Worm (Caenorhabditis elegans) whole organism, L4 larva: Measurements from ENCODE around the gene clec-8.

Experiments used
- F37D6.2 ChIP-seq: sonication (generic microtip); optimal IDR thresholded peaks from 2 replicates; lab custom pipeline; 2016; ENCODE audit warnings: mild to moderate bottlenecking, missing genetic modification characterization, missing compliant biosample characterization
- F49E8.2 ChIP-seq: sonication (generic microtip); optimal IDR thresholded peaks from 2 replicates; lab custom pipeline; 2016; ENCODE audit warnings: missing compliant biosample characterization, mild to moderate bottlenecking, missing genetic modification characterization, borderline replicate concordance
- R02D3.7 ChIP-seq: fragments of 150-350 bp; sonication (generic microtip); optimal IDR thresholded peaks from 3 replicates; lab custom pipeline; 2014; ENCODE audit warnings: missing biosample characterization, missing genetic modification characterization
- Y5F2A.4 ChIP-seq: fragments of 200-800 bp; sonication (Bioruptor generic); optimal IDR thresholded peaks from 2 replicates; lab custom pipeline; 2018; ENCODE audit warnings: mild to moderate bottlenecking, missing genetic modification characterization, missing compliant biosample characterization
- ZK546.5 ChIP-seq, 2 experiments: sonication (generic microtip); optimal IDR thresholded peaks; 2 replicates each; lab custom pipeline; 2017; ENCODE audit warnings: missing biosample characterization in 2 of 2, missing genetic modification characterization in 2 of 2
- aly-2 ChIP-seq: sonication (generic microtip); optimal IDR thresholded peaks from 2 replicates; lab custom pipeline; 2018; ENCODE audit warnings: missing biosample characterization, missing genetic modification characterization
- ama-1 ChIP-seq: fragments of 150-350 bp; optimal IDR thresholded peaks from 2 replicates; lab custom pipeline; 2014; ENCODE audit warnings: inconsistent platforms, mixed read lengths
- arid-1 ChIP-seq: fragments of 200-800 bp; sonication (Bioruptor generic); conservative IDR thresholded peaks from 2 replicates; pipeline ENCODE4 v1.3.6; 2022; ENCODE audit warnings: missing genetic modification reagents, missing genetic modification characterization, missing compliant biosample characterization
- attf-4 ChIP-seq: sonication (generic microtip); optimal IDR thresholded peaks from 3 replicates; lab custom pipeline; 2017; ENCODE audit warnings: missing biosample characterization, missing genetic modification characterization
- ceh-20 ChIP-seq: fragments of 200-800 bp; sonication (Bioruptor generic); IDR thresholded peaks from 2 replicates; pipeline ENCODE4 v1.3.6; 2022; ENCODE audit warnings: missing genetic modification reagents, missing genetic modification characterization, missing compliant biosample characterization
- ceh-28 ChIP-seq: fragments of 150-350 bp; optimal IDR thresholded peaks from 2 replicates; lab custom pipeline; 2014; ENCODE audit warnings: missing biosample characterization, missing genetic modification reagents, missing genetic modification characterization
- ceh-32 ChIP-seq: sonication (generic microtip); optimal IDR thresholded peaks from 2 replicates; lab custom pipeline; 2016; ENCODE audit warnings: mild to moderate bottlenecking, missing genetic modification characterization, missing compliant biosample characterization; ENCODE audit not compliant: poor library complexity
- ceh-44 ChIP-seq: fragments of 200-800 bp; sonication (Bioruptor generic); IDR thresholded peaks from 2 replicates; pipeline ENCODE4 v1.3.6; 2022; ENCODE audit warnings: missing genetic modification reagents, missing genetic modification characterization, missing compliant biosample characterization
- ceh-62 ChIP-seq: sonication (generic microtip); optimal IDR thresholded peaks from 2 replicates; lab custom pipeline; 2017; ENCODE audit warnings: missing biosample characterization, missing genetic modification characterization
- ceh-82 ChIP-seq: sonication (generic microtip); optimal IDR thresholded peaks from 2 replicates; lab custom pipeline; 2017; ENCODE audit warnings: missing biosample characterization, missing genetic modification characterization
- daf-12 ChIP-seq: fragments of 150-350 bp; optimal IDR thresholded peaks from 2 replicates; lab custom pipeline; 2014; ENCODE audit warnings: missing biosample characterization, missing genetic modification reagents, missing genetic modification characterization
- dmd-6 ChIP-seq: fragments of 200-800 bp; sonication (Bioruptor generic); IDR thresholded peaks from 2 replicates; pipeline ENCODE4 v1.3.6; 2022; ENCODE audit warnings: missing genetic modification reagents, missing genetic modification characterization, missing compliant biosample characterization
- fos-1 ChIP-seq: fragments of 150-350 bp; optimal IDR thresholded peaks from 2 replicates; lab custom pipeline; 2014; ENCODE audit warnings: missing biosample characterization, missing genetic modification characterization
- hif-1 ChIP-seq, 2 experiments: sonication (generic microtip); optimal IDR thresholded peaks; 2 replicates each; lab custom pipeline; 2016 to 2017; ENCODE audit warnings: missing compliant biosample characterization in 2 of 2, missing genetic modification characterization in 2 of 2, missing genetic modification reagents in 2 of 2, missing genotype in 2 of 2, mild to moderate bottlenecking in 1 of 2
- hmg-1.1 ChIP-seq: fragments of 200-800 bp; sonication (Bioruptor generic); IDR thresholded peaks from 2 replicates; pipeline ENCODE4 v1.3.6; 2022; ENCODE audit warnings: missing genetic modification reagents, missing genetic modification characterization, missing compliant biosample characterization
- lin-1 ChIP-seq: fragments of 200-800 bp; sonication (Bioruptor generic); IDR thresholded peaks from 2 replicates; pipeline ENCODE4 v1.3.6; 2022; ENCODE audit warnings: missing genetic modification reagents, missing genetic modification characterization, missing compliant biosample characterization
- lin-15B ChIP-seq: fragments of 150-350 bp; sonication (generic microtip); optimal IDR thresholded peaks from 3 replicates; lab custom pipeline; 2014; ENCODE audit warnings: missing biosample characterization, missing genetic modification characterization
- lin-39 ChIP-seq: fragments of 150-350 bp; optimal IDR thresholded peaks from 2 replicates; lab custom pipeline; 2014; ENCODE audit warnings: missing biosample characterization, missing genetic modification reagents, missing genetic modification characterization
- lir-3 ChIP-seq: sonication (generic microtip); optimal IDR thresholded peaks from 2 replicates; lab custom pipeline; 2016; ENCODE audit warnings: mild to moderate bottlenecking, missing genetic modification characterization, missing compliant biosample characterization
- lsy-2 ChIP-seq, 2 experiments: fragments of 150-350 bp in 1 of 2; sonication (generic microtip) in 1 of 2; optimal IDR thresholded peaks; 2 replicates each; lab custom pipeline; 2014 to 2017; ENCODE audit warnings: missing biosample characterization in 2 of 2, missing genetic modification characterization in 2 of 2
- mxl-2 ChIP-seq: fragments of 200-800 bp; sonication (Bioruptor generic); conservative IDR thresholded peaks from 2 replicates; pipeline ENCODE4 v1.3.6; 2022; ENCODE audit warnings: missing genetic modification reagents, missing genetic modification characterization, missing compliant biosample characterization
- nhr-28 ChIP-seq: fragments of 150-350 bp; optimal IDR thresholded peaks from 2 replicates; lab custom pipeline; 2014; ENCODE audit warnings: missing biosample characterization, missing genetic modification characterization
- nhr-42 ChIP-seq: fragments of 200-800 bp; sonication (Bioruptor generic); IDR thresholded peaks from 2 replicates; pipeline ENCODE4 v1.3.6; 2022; ENCODE audit warnings: missing genetic modification characterization, missing compliant biosample characterization
- nhr-48 ChIP-seq: sonication (generic microtip); optimal IDR thresholded peaks from 2 replicates; lab custom pipeline; 2016; ENCODE audit warnings: mild to moderate bottlenecking, missing genetic modification characterization, missing compliant biosample characterization
- nhr-6 ChIP-seq: fragments of 150-350 bp; optimal IDR thresholded peaks from 2 replicates; lab custom pipeline; 2014; ENCODE audit warnings: missing biosample characterization, missing genetic modification characterization
- php-3 ChIP-seq: fragments of 200-800 bp; sonication (Bioruptor generic); IDR thresholded peaks from 2 replicates; pipeline ENCODE4 v1.3.6; 2022; ENCODE audit warnings: missing genetic modification reagents, missing genetic modification characterization, missing compliant biosample characterization
- saeg-2 ChIP-seq: fragments of 200-800 bp; sonication (Bioruptor generic); IDR thresholded peaks from 2 replicates; pipeline ENCODE4 v1.3.6; 2022; ENCODE audit warnings: missing genetic modification reagents, missing genetic modification characterization, missing compliant biosample characterization
- sdz-12 ChIP-seq: fragments of 200-800 bp; sonication (Bioruptor generic); optimal IDR thresholded peaks from 2 replicates; lab custom pipeline; 2018; ENCODE audit warnings: mild to moderate bottlenecking, missing genetic modification characterization, missing compliant biosample characterization
- spr-3 ChIP-seq: fragments of 200-800 bp; sonication (Bioruptor generic); optimal IDR thresholded peaks from 2 replicates; lab custom pipeline; 2018; ENCODE audit warnings: mild to moderate bottlenecking, missing genetic modification characterization, missing compliant biosample characterization
- tag-97 ChIP-seq: fragments of 200-800 bp; sonication (Bioruptor generic); IDR thresholded peaks from 2 replicates; pipeline ENCODE4 v1.3.6; 2022; ENCODE audit warnings: missing genetic modification characterization, missing compliant biosample characterization
- unc-62 ChIP-seq, 3 experiments: fragments of 150-350 bp in 1 of 3; sonication (generic microtip); optimal IDR thresholded peaks in 2 of 3; peaks in 1 of 3; 1 replicate in 1 of 3; 2 replicates in 2 of 3; lab custom pipeline; 2014 to 2017; ENCODE audit warnings: missing biosample characterization in 3 of 3, missing genetic modification characterization in 3 of 3, missing genetic modification reagents in 3 of 3, missing genotype in 1 of 3

The clec-8 gene

DNA sequence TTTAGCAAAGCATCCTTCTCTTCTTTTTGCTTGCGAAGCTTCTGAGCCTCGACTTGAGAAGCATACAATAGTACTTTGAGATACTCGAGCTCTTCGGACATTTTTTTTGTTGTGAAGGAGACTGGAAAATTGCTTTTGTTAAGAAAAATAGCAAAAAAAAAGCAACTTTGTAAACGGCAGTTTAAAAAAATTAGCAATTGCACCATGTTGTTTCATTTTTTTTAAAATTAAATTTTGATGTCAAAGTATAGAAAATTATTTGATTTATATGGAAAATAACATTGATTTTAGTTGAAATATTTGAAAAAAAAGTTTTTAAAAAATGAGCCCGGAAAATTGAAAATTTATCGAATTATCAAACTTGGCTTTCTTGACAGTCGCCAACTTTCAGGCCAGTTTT lies 3.2 kb downstream of the clec-8 start, which contains the start of gene Y38E10A.3:
Gene Y38E10A.3 (minus strand): TSS at position 101 of the 400 bp plus-strand sequence.
- no peak for TF ChIP-seq lir-3
- no peak for TF ChIP-seq aly-2 (tag; lab: Kevin White, UChicago)
- no peak for TF ChIP-seq ceh-82
- TF ChIP-seq unc-62 (GFP tag; optimal IDR thresholded peaks at IDR 0.05 in 1 of 2; lab: Kevin White, UChicago): no peak
- no peak for TF ChIP-seq unc-62 (tag; optimal IDR thresholded peaks at IDR 0.05; lab: Kevin White, UChicago)
- TF ChIP-seq F49E8.2 (tag; lab: Kevin White, UChicago): no peak
- TF ChIP-seq php-3 (GFP tag; lab: Robert Waterston, UW): no peak
- no peak for TF ChIP-seq nhr-42 (GFP tag; lab: Robert Waterston, UW)
- no peak for TF ChIP-seq ceh-32 (tag; lab: Kevin White, UChicago)
- no peak for TF ChIP-seq spr-3 (GFP tag; lab: Kevin White, UChicago)
- TF ChIP-seq arid-1 (GFP tag; lab: Robert Waterston, UW): no peak
- TF ChIP-seq ceh-62 (tag; lab: Kevin White, UChicago): no peak

DNA sequence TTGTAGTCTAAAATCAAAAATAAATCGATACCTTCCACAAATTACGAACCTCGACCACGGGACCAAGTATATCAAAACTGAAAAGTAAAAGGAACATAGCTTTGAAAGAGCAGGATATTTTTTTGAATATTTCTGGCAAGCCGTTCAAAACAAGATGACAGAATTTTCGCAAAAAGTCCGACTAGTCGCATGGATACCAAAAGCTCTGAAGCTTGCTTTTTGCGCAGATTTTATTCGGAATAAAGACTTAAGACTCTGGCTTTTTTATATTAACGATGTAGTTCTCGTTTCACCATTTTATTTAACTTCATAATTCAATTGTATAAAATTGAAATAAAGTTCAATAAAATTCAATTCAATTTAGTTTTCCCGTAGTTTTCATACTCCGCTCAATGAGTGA lies 4.3 kb downstream of the clec-8 start, which contains the start of gene Y38E10A.2:
Gene Y38E10A.2 (minus strand): TSS at position 101 of the 400 bp plus-strand sequence.
- TF ChIP-seq lin-15B (tag; lab: Kevin White, UChicago) (no peak), tag-97 (GFP tag; lab: Robert Waterston, UW) (no peak), daf-12 (tag; lab: Kevin White, UChicago) (no peak), nhr-48 (tag; lab: Kevin White, UChicago) (no peak), Y5F2A.4 (GFP tag; lab: Kevin White, UChicago) (no peak), lsy-2 (tag; optimal IDR thresholded peaks at IDR 0.05; lab: Kevin White, UChicago) (no peak), fos-1 (tag; lab: Kevin White, UChicago) (no peak), nhr-28 (tag; lab: Kevin White, UChicago) (no peak), saeg-2 (no peak), lin-39 (no peak), attf-4 (tag; lab: Kevin White, UChicago) (no peak), R02D3.7 (no peak), ceh-44 (GFP tag; lab: Robert Waterston, UW) (no peak), unc-62 (GFP tag; optimal IDR thresholded peaks at IDR 0.05 in 1 of 2; lab: Kevin White, UChicago) (no peak), unc-62 (tag; optimal IDR thresholded peaks at IDR 0.05; lab: Kevin White, UChicago) (no peak), hmg-1.1 (no peak), sdz-12 (GFP tag; lab: Kevin White, UChicago) (no peak), nhr-6 (tag; lab: Kevin White, UChicago) (no peak), lin-1 (GFP tag; lab: Robert Waterston, UW) (no peak), hif-1 (tag; optimal IDR thresholded peaks at IDR 0.05; lab: Kevin White, UChicago) (no peak), ama-1 (lab: Kevin White, UChicago) (no peak)
- TF ChIP-seq, all 104 proteins: peak for 0

ce11 chrII:12572760-12573159 lies 5.1 kb downstream of the clec-8 start, which contains the start of gene Y38E10A.35:
TSS of gene Y38E10A.35 (minus strand) at chrII:12572860.
- no peak for TF ChIP-seq F37D6.2
- TF ChIP-seq ceh-28 (tag; lab: Kevin White, UChicago): no peak
- TF ChIP-seq mxl-2: no peak
- TF ChIP-seq arid-1 (GFP tag; lab: Robert Waterston, UW): no peak

- no peak for TF ChIP-seq dmd-6 (GFP tag; lab: Robert Waterston, UW)
- TF ChIP-seq ceh-20: no peak
- no peak for TF ChIP-seq nhr-42 (GFP tag; lab: Robert Waterston, UW)
- TF ChIP-seq ZK546.5 (tag; optimal IDR thresholded peaks at IDR 0.05; lab: Kevin White, UChicago): no peak
These were observed 7.3 kb downstream of the clec-8 start, which contains the start of gene Y38E10A.1 for ce11 chrII:12570523-12570922. TSS of gene Y38E10A.1 (minus strand) at chrII:12570623.
